Fruit fly (Drosophila melanogaster) S2 (cell line): Measurements from ENCODE around the gene CG33098.

ENCODE experiments used
- CG8478 ChIP-seq: fragments of >200 bp; optimal IDR thresholded peaks from 2 replicates; lab custom pipeline; 2018
- CTCF ChIP-seq, 2 experiments: fragments of >200 bp; optimal IDR thresholded peaks; 2 replicates each; lab custom pipeline; 2018

dm6 chr3R:12365264-12365840 lies 21.6 kb upstream of the CG33098 start, which contains the start of gene GstD10:
- TF ChIP-seq CG8478 (no peak), CTCF (optimal IDR thresholded peaks at IDR 0.05; lab: Kevin White, UChicago) (no peak)
